Fruit fly (Drosophila melanogaster) whole organism: ENCODE data around the gene up.

ENCODE experiments used
- CG8478 ChIP-seq: fragments of >200 bp; optimal IDR thresholded peaks from 2 replicates; lab custom pipeline; 2018; ENCODE audit warnings: inconsistent platforms
- EcR ChIP-seq, 2 experiments: fragments of >200 bp; optimal IDR thresholded peaks; 2 replicates each; lab custom pipeline; 2017; ENCODE audit warnings: missing biosample characterization in 2 of 2, missing genetic modification characterization in 2 of 2, missing genetic modification reagents in 2 of 2
- usp ChIP-seq: fragments of >200 bp; optimal IDR thresholded peaks from 2 replicates; lab custom pipeline; 2017; ENCODE audit warnings: missing biosample characterization, missing genetic modification characterization, mixed read lengths

DNA sequence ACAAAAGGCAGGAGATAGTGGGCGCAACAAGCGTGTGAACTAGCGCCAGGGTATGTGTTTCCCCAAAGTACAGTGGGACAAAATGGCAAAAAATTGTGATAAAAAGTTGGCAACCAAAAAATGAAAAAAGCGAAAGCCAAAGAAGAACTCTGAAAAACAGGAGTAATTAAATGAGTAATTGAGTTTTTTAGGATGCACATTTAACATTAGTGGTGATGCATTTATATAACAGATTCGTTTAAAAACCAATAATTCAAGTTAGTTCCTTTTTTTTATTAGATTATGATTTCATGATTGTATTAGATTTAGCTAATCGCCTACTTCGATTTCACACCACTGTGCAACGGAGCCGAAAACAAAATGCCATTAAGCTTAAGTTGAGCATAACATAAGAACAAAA is 30.0 kb downstream of the up start:
- no peak for TF ChIP-seq usp (GFP tag; lab: Kevin White, UChicago)
- no peak for TF ChIP-seq CG8478 (lab: Kevin White, UChicago)
- TF ChIP-seq EcR (GFP tag; optimal IDR thresholded peaks at IDR 0.05; lab: Kevin White, UChicago): no peak
